Worm (Caenorhabditis elegans): Measurements from ENCODE around the gene hsp-4.

The hsp-4 gene

ce11 chrII:7323317-7323716, 29.1 kb downstream of the hsp-4 start:
- TF ChIP-seq sea-2 (GFP tag; optimal IDR thresholded peaks at IDR 0.05) (no peak), unc-39 (tag; optimal IDR thresholded peaks at IDR 0.05) (no peak), nhr-11 (tag; optimal IDR thresholded peaks at IDR 0.05) (peak; percentile 67), fkh-2 (tag; optimal IDR thresholded peaks at IDR 0.05) (no peak), ceh-9 (tag; optimal IDR thresholded peaks at IDR 0.05) (no peak), nfya-1 (tag; optimal IDR thresholded peaks at IDR 0.05; ENCODE audit: insufficient read depth) (peak; percentile 20), ztf-11 (tag; optimal IDR thresholded peaks at IDR 0.05) (no peak), nhr-12 (tag; optimal IDR thresholded peaks at IDR 0.05) (no peak), tbx-2 (tag; optimal IDR thresholded peaks at IDR 0.05) (no peak), zag-1 (tag; optimal IDR thresholded peaks at IDR 0.05) (no peak), nhr-67 (tag; optimal IDR thresholded peaks at IDR 0.05) (no peak), jun-1 (tag; optimal IDR thresholded peaks at IDR 0.05) (no peak), unc-62 (GFP tag; optimal IDR thresholded peaks at IDR 0.05) (peak; percentile 79), daf-12 (tag; optimal IDR thresholded peaks at IDR 0.05) (no peak), fos-1 (tag; optimal IDR thresholded peaks at IDR 0.05) (no peak), ztf-4 (tag; optimal IDR thresholded peaks at IDR 0.05) (no peak), pha-4 (tag; optimal IDR thresholded peaks at IDR 0.05) (no peak), lin-15B (tag; optimal IDR thresholded peaks at IDR 0.05) (no peak), snpc-4 (tag; optimal IDR thresholded peaks at IDR 0.05) (peak; percentile 21), egl-5 (tag; optimal IDR thresholded peaks at IDR 0.05) (peak; percentile 11), lin-39 (tag; optimal IDR thresholded peaks at IDR 0.05) (peak; percentile 66)

DNA sequence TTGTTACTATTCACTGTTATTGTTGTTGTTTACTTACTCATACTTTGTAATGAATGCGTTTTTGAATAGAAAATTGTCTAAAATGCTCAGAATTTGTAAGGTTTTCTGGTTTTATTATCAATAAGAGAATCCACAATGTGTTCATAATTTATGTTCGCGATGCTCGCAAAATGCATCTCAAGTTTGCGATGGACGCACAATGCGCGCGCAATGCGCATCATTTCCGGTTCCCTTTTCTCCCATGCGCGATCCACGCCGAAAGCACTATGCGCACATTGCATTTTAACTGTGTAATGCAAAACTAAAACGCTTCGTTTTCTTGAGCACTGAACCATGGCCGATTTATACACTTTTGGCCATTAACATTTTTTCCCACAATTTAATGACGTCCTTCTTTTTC, 33.0 kb downstream of the hsp-4 start:
- TF ChIP-seq nhr-43 (tag; optimal IDR thresholded peaks at IDR 0.05; ENCODE audit: poor library complexity, severe bottlenecking): peak; percentile 25
- TF ChIP-seq eor-1 (tag; optimal IDR thresholded peaks at IDR 0.05): no peak
- peak; percentile 58 for TF ChIP-seq lsy-12 (tag; optimal IDR thresholded peaks at IDR 0.05)

ce11 chrII:7317468-7317867, 35.0 kb downstream of the hsp-4 start, which contains the start of gene F21D12.2:
TSS of gene F21D12.2 (plus strand) at chrII:7317768.
- no peak for TF ChIP-seq ztf-4 (tag; optimal IDR thresholded peaks at IDR 0.05)
- no peak for TF ChIP-seq elt-1 (tag; optimal IDR thresholded peaks at IDR 0.05)
- no peak for TF ChIP-seq ama-1 (optimal IDR thresholded peaks at IDR 0.05)
- no peak for TF ChIP-seq tbx-2 (tag; optimal IDR thresholded peaks at IDR 0.05)
- TF ChIP-seq hmg-11 (tag; optimal IDR thresholded peaks at IDR 0.05): no peak
- TF ChIP-seq ZK546.5 (tag; optimal IDR thresholded peaks at IDR 0.05): no peak
- no peak for TF ChIP-seq lin-39 (tag; optimal IDR thresholded peaks at IDR 0.05)
- TF ChIP-seq unc-62 (GFP tag; optimal IDR thresholded peaks at IDR 0.05): no peak
- TF ChIP-seq sea-2 (GFP tag; optimal IDR thresholded peaks at IDR 0.05): no peak

DNA sequence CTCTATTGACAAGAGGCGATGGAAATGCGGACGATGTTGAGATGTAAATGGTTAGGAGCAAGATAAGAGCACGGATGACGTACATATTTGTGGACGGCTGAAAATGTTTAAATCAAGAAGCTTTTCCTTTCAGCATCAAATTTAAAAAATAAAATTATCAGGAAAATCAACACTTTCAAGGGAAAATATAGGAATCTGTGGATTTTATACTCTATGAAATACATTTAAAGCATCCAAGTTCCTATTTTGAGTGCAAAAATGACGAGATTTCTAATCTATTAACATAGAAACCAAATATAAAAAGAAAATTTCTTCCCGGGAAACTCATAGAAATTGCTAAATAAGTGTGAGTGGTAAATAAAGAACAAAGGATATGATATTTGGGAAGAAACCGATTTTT, 38.4 kb downstream of the hsp-4 start, which contains the start of gene F45E12.6:
F45E12.6 (minus strand) TSS at position 101 of the 400 bp plus-strand sequence.
- no peak for TF ChIP-seq unc-39 (tag; optimal IDR thresholded peaks at IDR 0.05)

ce11 chrII:7310023-7310422, 42.4 kb downstream of the hsp-4 start, which contains the start of the genes F45E12.5 and cnep-1:
TSS of gene F45E12.5 (minus strand) at chrII:7310115.
TSS of gene cnep-1 (plus strand) at chrII:7310348.
- TF ChIP-seq pha-4 (tag; optimal IDR thresholded peaks at IDR 0.05): peak; percentile 31
- no peak for TF ChIP-seq skn-1 (tag; optimal IDR thresholded peaks at IDR 0.05)

- TF ChIP-seq ama-1 (optimal IDR thresholded peaks at IDR 0.05): no peak
These were observed 46.9 kb downstream of the hsp-4 start, which contains the start of gene brf-1 for ce11 chrII:7305558-7305957. TSS of gene brf-1 (plus strand) at chrII:7305858.

- TF ChIP-seq nhr-77 (tag; optimal IDR thresholded peaks at IDR 0.05) (no peak), jun-1 (tag; optimal IDR thresholded peaks at IDR 0.05) (peak; percentile 31), elt-2 (tag; optimal IDR thresholded peaks at IDR 0.05) (peak; percentile 47), ceh-16 (tag; optimal IDR thresholded peaks at IDR 0.05) (no peak), nhr-43 (tag; optimal IDR thresholded peaks at IDR 0.05; ENCODE audit: poor library complexity, severe bottlenecking) (peak; percentile 75), lin-15B (tag; optimal IDR thresholded peaks at IDR 0.05) (peak; percentile 47), nhr-25 (tag; optimal IDR thresholded peaks at IDR 0.05) (peak; percentile 69), ztf-4 (tag; optimal IDR thresholded peaks at IDR 0.05) (no peak), lsy-12 (tag; optimal IDR thresholded peaks at IDR 0.05) (peak; percentile 25), snpc-4 (tag; optimal IDR thresholded peaks at IDR 0.05) (peak; percentile 83), ztf-11 (tag; optimal IDR thresholded peaks at IDR 0.05) (no peak), ceh-82 (tag; optimal IDR thresholded peaks at IDR 0.05) (peak; percentile 29), R02D3.7 (tag; optimal IDR thresholded peaks at IDR 0.05) (peak; percentile 53)
These were observed 50.7 kb downstream of the hsp-4 start, which contains the start of gene cul-4 for ce11 chrII:7301670-7302151. TSS of gene cul-4 (plus strand) at chrII:7302101.
